Worm (Caenorhabditis elegans) whole organism, young adult: ENCODE data around the gene gsto-3.

ENCODE experiments used
- B0035.1 ChIP-seq: sonication (generic microtip); optimal IDR thresholded peaks from 2 replicates; lab custom pipeline; 2016; ENCODE audit warnings: missing genetic modification characterization, mild to moderate bottlenecking, missing compliant biosample characterization, missing genotype, missing genetic modification reagents
- F52B5.7 ChIP-seq: sonication (generic microtip); optimal IDR thresholded peaks from 2 replicates; lab custom pipeline; 2016; ENCODE audit warnings: mild to moderate bottlenecking, missing genetic modification characterization, missing compliant biosample characterization
- F55B11.4 ChIP-seq: sonication (generic microtip); optimal IDR thresholded peaks from 2 replicates; lab custom pipeline; 2016; ENCODE audit warnings: missing compliant biosample characterization, missing genetic modification characterization, borderline replicate concordance; ENCODE audit not compliant: insufficient read depth
- F57C9.4 ChIP-seq: sonication (generic microtip); optimal IDR thresholded peaks from 2 replicates; lab custom pipeline; 2017; ENCODE audit warnings: mild to moderate bottlenecking, missing genetic modification characterization, missing compliant biosample characterization
- K12H6.12 ChIP-seq: fragments of 200-800 bp; sonication (Bioruptor generic); optimal IDR thresholded peaks from 2 replicates; lab custom pipeline; 2018; ENCODE audit warnings: mild to moderate bottlenecking, missing genetic modification characterization, missing compliant biosample characterization
- Y67H2A.10 ChIP-seq: fragments of 200-800 bp; sonication (Bioruptor generic); conservative IDR thresholded peaks from 2 replicates; pipeline ENCODE4 v1.3.6; 2022; ENCODE audit warnings: missing genetic modification reagents, missing genetic modification characterization, missing compliant biosample characterization
- aptf-2 ChIP-seq: fragments of 200-800 bp; sonication (Bioruptor generic); conservative IDR thresholded peaks from 2 replicates; pipeline ENCODE4 v1.3.6; 2022; ENCODE audit warnings: missing genetic modification reagents, missing genetic modification characterization, missing compliant biosample characterization
- atf-7 ChIP-seq: sonication (generic microtip); optimal IDR thresholded peaks from 2 replicates; lab custom pipeline; 2017; ENCODE audit warnings: mild to moderate bottlenecking, missing genetic modification characterization, missing compliant biosample characterization
- attf-6 ChIP-seq: fragments of 200-800 bp; sonication (Bioruptor generic); IDR thresholded peaks from 2 replicates; pipeline ENCODE4 v1.3.6; 2022; ENCODE audit warnings: missing genetic modification reagents, missing genetic modification characterization, missing compliant biosample characterization
- bed-1 ChIP-seq: fragments of 200-800 bp; sonication (Bioruptor generic); IDR thresholded peaks from 2 replicates; pipeline ENCODE4 v1.3.6; 2022; ENCODE audit warnings: missing genetic modification reagents, missing genetic modification characterization, missing compliant biosample characterization
- cebp-1 ChIP-seq, 2 experiments: fragments of 200-800 bp in 1 of 2; sonication (Bioruptor generic) in 1 of 2; sonication (generic microtip) in 1 of 2; IDR thresholded peaks in 1 of 2; optimal IDR thresholded peaks in 1 of 2; 2 replicates each; pipeline versions ENCODE4 v1.3.6 to Lab custom; 2017 to 2022; ENCODE audit warnings: missing compliant biosample characterization in 2 of 2, missing genetic modification characterization in 2 of 2, mild to moderate bottlenecking in 1 of 2, missing genetic modification reagents in 1 of 2, moderate library complexity in 1 of 2
- cebp-2 ChIP-seq: fragments of 200-800 bp; sonication (Bioruptor generic); IDR thresholded peaks from 2 replicates; pipeline ENCODE4 v1.3.6; 2022; ENCODE audit warnings: missing genetic modification characterization, missing compliant biosample characterization
- ceh-100 ChIP-seq: fragments of 200-800 bp; sonication (Bioruptor generic); IDR thresholded peaks from 2 replicates; pipeline ENCODE4 v1.3.6; 2022; ENCODE audit warnings: missing genetic modification reagents, missing genetic modification characterization, missing compliant biosample characterization
- chd-7 ChIP-seq: sonication (generic microtip); optimal IDR thresholded peaks from 2 replicates; lab custom pipeline; 2016; ENCODE audit warnings: mild to moderate bottlenecking, missing genetic modification characterization, moderate library complexity, missing compliant biosample characterization
- dpl-1 ChIP-seq: fragments of 150-350 bp; optimal IDR thresholded peaks from 2 replicates; lab custom pipeline; 2014; ENCODE audit warnings: missing biosample characterization, missing genetic modification reagents, missing genetic modification characterization
- hmg-1.2 ChIP-seq: fragments of 200-800 bp; sonication (Bioruptor generic); IDR thresholded peaks from 2 replicates; pipeline ENCODE4 v1.3.6; 2022; ENCODE audit warnings: missing genetic modification reagents, missing genetic modification characterization, missing compliant biosample characterization
- hmg-20 ChIP-seq: fragments of 200-800 bp; sonication (Bioruptor generic); IDR thresholded peaks from 2 replicates; pipeline ENCODE4 v1.3.6; 2022; ENCODE audit warnings: missing genetic modification reagents, missing genetic modification characterization, missing compliant biosample characterization
- hrde-1 ChIP-seq: sonication (generic microtip); optimal IDR thresholded peaks from 2 replicates; lab custom pipeline; 2016; ENCODE audit warnings: missing genetic modification characterization, mild to moderate bottlenecking, missing compliant biosample characterization, moderate library complexity, missing genotype, missing genetic modification reagents, borderline replicate concordance
- lag-1 ChIP-seq: fragments of 200-800 bp; sonication (Bioruptor generic); IDR thresholded peaks from 2 replicates; pipeline ENCODE4 v1.3.6; 2022; ENCODE audit warnings: missing genetic modification reagents, missing genetic modification characterization, missing compliant biosample characterization
- let-607 ChIP-seq, 2 experiments: fragments of 200-800 bp in 1 of 2; sonication (Bioruptor generic) in 1 of 2; sonication (generic microtip) in 1 of 2; optimal IDR thresholded peaks; 2 replicates each; lab custom pipeline; 2016 to 2018; ENCODE audit warnings: mild to moderate bottlenecking in 2 of 2, missing compliant biosample characterization in 2 of 2, missing genetic modification characterization in 2 of 2, moderate library complexity in 2 of 2, missing genotype in 1 of 2
- lin-35 ChIP-seq, 3 experiments: fragments of 150-350 bp in 2 of 3; sonication (generic microtip) in 1 of 3; optimal IDR thresholded peaks; 2 replicates each; lab custom pipeline; 2014 to 2018; ENCODE audit warnings: missing biosample characterization in 3 of 3, missing genetic modification characterization in 3 of 3, missing genetic modification reagents in 3 of 3
- lir-1 ChIP-seq: fragments of 200-800 bp; sonication (Bioruptor generic); conservative IDR thresholded peaks from 2 replicates; pipeline ENCODE4 v1.3.6; 2022; ENCODE audit warnings: missing genetic modification reagents, missing genetic modification characterization, missing compliant biosample characterization
- lsy-27 ChIP-seq: sonication (generic microtip); optimal IDR thresholded peaks from 2 replicates; lab custom pipeline; 2017; ENCODE audit warnings: missing genetic modification characterization, mild to moderate bottlenecking, missing compliant biosample characterization, antibody characterized with exemption, missing genotype, borderline replicate concordance; ENCODE audit not compliant: insufficient read depth
- mcd-1 ChIP-seq: fragments of 200-800 bp; sonication (Bioruptor generic); IDR thresholded peaks from 2 replicates; pipeline ENCODE4 v1.3.6; 2022; ENCODE audit warnings: missing genetic modification reagents, missing genetic modification characterization, missing compliant biosample characterization
- nfya-1 ChIP-seq: sonication (generic microtip); optimal IDR thresholded peaks from 2 replicates; lab custom pipeline; 2017; ENCODE audit warnings: antibody characterized with exemption, missing compliant biosample characterization, missing genetic modification characterization, borderline replicate concordance; ENCODE audit not compliant: insufficient read depth
- nfyb-1 ChIP-seq: fragments of 200-800 bp; sonication (Bioruptor generic); IDR thresholded peaks from 2 replicates; pipeline ENCODE4 v1.3.6; 2022; ENCODE audit warnings: missing genetic modification reagents, missing genetic modification characterization, missing compliant biosample characterization
- nhr-80 ChIP-seq: sonication (generic microtip); optimal IDR thresholded peaks from 2 replicates; lab custom pipeline; 2016; ENCODE audit warnings: missing genetic modification characterization, missing compliant biosample characterization
- pbrm-1 ChIP-seq: fragments of 200-800 bp; sonication (Bioruptor generic); IDR thresholded peaks from 2 replicates; pipeline ENCODE4 v1.3.6; 2022; ENCODE audit warnings: missing genetic modification reagents, missing genetic modification characterization, missing compliant biosample characterization
- rec-8 ChIP-seq, 2 experiments: sonication (generic microtip); optimal IDR thresholded peaks; 2 replicates each; lab custom pipeline; 2016; ENCODE audit warnings: mild to moderate bottlenecking in 2 of 2, missing genetic modification characterization in 2 of 2, missing genetic modification reagents in 2 of 2, missing genotype in 2 of 2, missing biosample characterization in 1 of 2, missing compliant biosample characterization in 1 of 2, moderate library complexity in 1 of 2
- snpc-3.4 ChIP-seq: sonication (generic microtip); optimal IDR thresholded peaks from 2 replicates; lab custom pipeline; 2017; ENCODE audit warnings: missing genetic modification characterization, mild to moderate bottlenecking, missing compliant biosample characterization, antibody characterized with exemption, moderate library complexity, missing genotype, missing genetic modification reagents
- somi-1 ChIP-seq: fragments of 200-800 bp; sonication (Bioruptor generic); optimal IDR thresholded peaks from 2 replicates; lab custom pipeline; 2018; ENCODE audit warnings: mild to moderate bottlenecking, missing genetic modification characterization, missing compliant biosample characterization
- tbp1 ChIP-seq: fragments of 200-800 bp; sonication (Bioruptor generic); optimal IDR thresholded peaks from 2 replicates; lab custom pipeline; 2018; ENCODE audit warnings: mild to moderate bottlenecking, missing genetic modification characterization, missing compliant biosample characterization
- zim-3 ChIP-seq: sonication (generic microtip); optimal IDR thresholded peaks from 2 replicates; lab custom pipeline; 2017; ENCODE audit warnings: mild to moderate bottlenecking, missing genetic modification characterization, moderate library complexity, missing compliant biosample characterization
- ztf-18 ChIP-seq: sonication (generic microtip); optimal IDR thresholded peaks from 2 replicates; lab custom pipeline; 2016; ENCODE audit warnings: missing genotype, mild to moderate bottlenecking, missing genetic modification characterization, missing compliant biosample characterization
- ztf-3 ChIP-seq: fragments of 200-800 bp; sonication (Bioruptor generic); optimal IDR thresholded peaks from 2 replicates; lab custom pipeline; 2018; ENCODE audit warnings: mild to moderate bottlenecking, missing genetic modification characterization, missing compliant biosample characterization
- ztf-6 ChIP-seq: fragments of 200-800 bp; sonication (Bioruptor generic); IDR thresholded peaks from 2 replicates; pipeline ENCODE4 v1.3.6; 2022; ENCODE audit warnings: missing genetic modification reagents, missing genetic modification characterization, missing compliant biosample characterization

Gene gsto-3

ce11 chrIII:415331-415775, 34.3 kb upstream of the gsto-3 start (continued):
- TF ChIP-seq Y67H2A.10 (GFP tag; lab: Robert Waterston, UW) = peak; percentile 31; the same call in 1 of the 2 replicates

- no peak for TF ChIP-seq zim-3
- no peak for TF ChIP-seq pbrm-1
- TF ChIP-seq, all 124 proteins: peak for 0
Observed at ce11 chrIII:402168-402813, 21.2 kb upstream of the gsto-3 start, which contains the start of the genes Y55B1BL.1 and Y55B1BL.2. TSS of gene Y55B1BL.1 (plus strand) at chrIII:402384. TSS of gene Y55B1BL.2 (plus strand) at chrIII:402763.

ce11 chrIII:400898-401297, 19.8 kb upstream of the gsto-3 start:
- TF ChIP-seq ztf-3 = no peak
- TF ChIP-seq hrde-1 (tag; lab: Kevin White, UChicago) = no peak
- TF ChIP-seq B0035.1 (tag; lab: Kevin White, UChicago) = no peak
- no peak for TF ChIP-seq attf-6 (GFP tag; lab: Robert Waterston, UW)
- TF ChIP-seq hmg-1.2 (GFP tag; lab: Robert Waterston, UW) = no peak
- no peak for TF ChIP-seq nhr-80
- TF ChIP-seq F52B5.7 (tag; lab: Kevin White, UChicago) = no peak
- TF ChIP-seq K12H6.12 (tag; lab: Kevin White, UChicago) = no peak
- no peak for TF ChIP-seq bed-1
- no peak for TF ChIP-seq lsy-27 (tag; lab: Kevin White, UChicago)
- TF ChIP-seq ztf-18 (tag; lab: Kevin White, UChicago) = no peak
- TF ChIP-seq chd-7 (tag; lab: Kevin White, UChicago) = no peak
- no peak for TF ChIP-seq rec-8 (tag; optimal IDR thresholded peaks at IDR 0.05; lab: Kevin White, UChicago)
- no peak for TF ChIP-seq lin-35 (GFP tag; optimal IDR thresholded peaks at IDR 0.05; lab: Kevin White, UChicago)
- TF ChIP-seq dpl-1 (GFP tag; lab: Kevin White, UChicago) = no peak
- TF ChIP-seq lag-1 (GFP tag; lab: Robert Waterston, UW) = no peak

DNA sequence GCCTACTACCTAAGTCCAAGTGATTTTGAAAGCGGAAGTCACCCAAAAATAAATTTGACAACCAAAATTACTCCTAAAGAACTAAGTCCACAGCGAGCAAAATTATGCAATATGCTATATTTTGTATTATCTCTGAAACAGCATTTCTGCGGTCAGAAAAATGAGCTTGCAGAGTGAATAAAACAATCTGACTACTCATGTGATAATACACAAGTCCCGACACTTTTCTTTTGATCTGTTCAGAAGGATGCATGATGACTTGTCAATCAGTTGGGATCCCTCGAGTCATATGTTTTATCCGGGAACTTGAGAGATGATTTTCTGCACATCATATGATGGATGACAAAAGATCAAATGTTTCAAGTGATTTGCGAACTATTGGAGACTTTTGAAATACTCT, 4.0 kb upstream of the gsto-3 start:
- TF ChIP-seq cebp-1 (GFP tag; IDR thresholded peaks at IDR 0.05; lab: Robert Waterston, UW) (no peak), cebp-1 (tag; optimal IDR thresholded peaks at IDR 0.05; lab: Kevin White, UChicago) (no peak), attf-6 (GFP tag; lab: Robert Waterston, UW) (no peak), lag-1 (GFP tag; lab: Robert Waterston, UW) (no peak), nfyb-1 (no peak), zim-3 (no peak), atf-7 (tag; lab: Kevin White, UChicago) (no peak), ceh-100 (GFP tag; lab: Robert Waterston, UW) (no peak), somi-1 (GFP tag; lab: Kevin White, UChicago) (no peak), lir-1 (GFP tag; lab: Robert Waterston, UW) (no peak), let-607 (tag; optimal IDR thresholded peaks at IDR 0.05; lab: Kevin White, UChicago) (no peak), hmg-20 (no peak), mcd-1 (no peak), F55B11.4 (tag; lab: Kevin White, UChicago) (no peak), nfya-1 (no peak), tbp1 (no peak), cebp-2 (GFP tag; lab: Robert Waterston, UW) (no peak), snpc-3.4 (no peak), ztf-6 (GFP tag; lab: Robert Waterston, UW) (no peak), F57C9.4 (tag; lab: Kevin White, UChicago) (no peak), aptf-2 (no peak)
